Worm (Caenorhabditis elegans): Measurements from ENCODE around the gene irld-8.

Gene irld-8

DNA sequence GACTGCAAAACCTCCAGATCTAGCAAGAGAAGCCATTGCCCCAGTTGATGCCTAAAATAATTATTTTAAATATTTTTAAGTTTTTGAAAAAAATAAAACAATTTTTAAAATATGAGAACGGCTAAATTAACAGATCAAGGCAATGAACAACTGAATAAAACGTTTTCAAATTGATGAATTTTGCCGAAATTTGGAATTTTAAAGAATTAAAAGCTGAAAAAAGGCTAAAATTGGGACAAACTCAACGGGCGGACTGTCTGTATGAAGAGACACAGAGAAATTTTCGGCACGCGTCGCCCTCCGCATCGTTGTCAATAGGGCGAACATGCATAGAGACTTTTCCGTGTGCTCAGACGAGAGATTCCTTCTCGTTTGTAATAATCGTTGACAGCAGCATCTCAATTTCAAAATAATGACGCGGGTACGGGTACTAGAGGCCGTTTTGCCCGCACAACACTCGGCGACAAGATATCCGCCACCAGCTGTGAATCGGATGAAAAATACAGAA, 20.5 kb downstream of the irld-8 start, which contains the start of the genes isp-1 and islo-1 (continued):
- no peak for TF ChIP-seq F55B11.4 (tag; optimal IDR thresholded peaks at IDR 0.05; ENCODE audit: borderline replicate concordance, insufficient read depth)
- TF ChIP-seq rpc-1 (optimal IDR thresholded peaks at IDR 0.05), result no peak
- no peak for TF ChIP-seq rpc-1 (tag; optimal IDR thresholded peaks at IDR 0.05)
- no peak for TF ChIP-seq ztf-26 (tag; optimal IDR thresholded peaks at IDR 0.05)
- TF ChIP-seq ceh-100 (GFP tag; IDR thresholded peaks at IDR 0.05), result no peak
- no peak for TF ChIP-seq snpc-3.4 (tag; optimal IDR thresholded peaks at IDR 0.05)
- TF ChIP-seq B0019.2 (GFP tag; conservative IDR thresholded peaks at IDR 0.05), result no peak
- TF ChIP-seq ekl-4 (GFP tag; IDR thresholded peaks at IDR 0.05), result no peak
- TF ChIP-seq athp-1 (tag; optimal IDR thresholded peaks at IDR 0.05), result no peak
- TF ChIP-seq zfh-2 (GFP tag; conservative IDR thresholded peaks at IDR 0.05), result no peak
- TF ChIP-seq mel-28 (tag; optimal IDR thresholded peaks at IDR 0.05; ENCODE audit: borderline replicate concordance), result no peak
- TF ChIP-seq tbx-9 (tag; optimal IDR thresholded peaks at IDR 0.05; ENCODE audit: borderline replicate concordance), result no peak
- TF ChIP-seq dpff-1 (tag; optimal IDR thresholded peaks at IDR 0.05), result no peak
- TF ChIP-seq unc-130 (GFP tag; optimal IDR thresholded peaks at IDR 0.05), result no peak
- TF ChIP-seq unc-62 (GFP tag; optimal IDR thresholded peaks at IDR 0.05), result no peak
- TF ChIP-seq hsf-1 (GFP tag; IDR thresholded peaks at IDR 0.05), result no peak
- no peak for TF ChIP-seq snpc-1.1 (tag; optimal IDR thresholded peaks at IDR 0.05; ENCODE audit: insufficient read depth)
- no peak for TF ChIP-seq attf-3 (GFP tag; conservative IDR thresholded peaks at IDR 0.05)
- no peak for TF ChIP-seq ztf-18 (tag; optimal IDR thresholded peaks at IDR 0.05)
- TF ChIP-seq madf-3 (GFP tag; IDR thresholded peaks at IDR 0.05), result peak; percentile 92
- TF ChIP-seq hrde-1 (tag; optimal IDR thresholded peaks at IDR 0.05; ENCODE audit: borderline replicate concordance), result no peak
- peak; percentile 81 for TF ChIP-seq mcd-1 (GFP tag; IDR thresholded peaks at IDR 0.05)
- no peak for TF ChIP-seq mxl-1 (tag; optimal IDR thresholded peaks at IDR 0.05)
- no peak for TF ChIP-seq gei-17 (GFP tag; optimal IDR thresholded peaks at IDR 0.05)
- no peak for TF ChIP-seq attf-6 (GFP tag; IDR thresholded peaks at IDR 0.05)
- TF ChIP-seq zim-3 (tag; optimal IDR thresholded peaks at IDR 0.05), result no peak
- no peak for TF ChIP-seq C06A6.2 (GFP tag; conservative IDR thresholded peaks at IDR 0.05)
- TF ChIP-seq lin-26 (GFP tag; IDR thresholded peaks at IDR 0.05), result no peak
- TF ChIP-seq egl-18 (GFP tag; IDR thresholded peaks at IDR 0.05), result no peak
- TF ChIP-seq Y79H2A.3 (GFP tag; conservative IDR thresholded peaks at IDR 0.05), result no peak
- TF ChIP-seq T26A5.8 (tag; optimal IDR thresholded peaks at IDR 0.05), result no peak
- TF ChIP-seq F37B4.10 (GFP tag; IDR thresholded peaks at IDR 0.05), result no peak
- no peak for TF ChIP-seq egrh-3 (GFP tag; IDR thresholded peaks at IDR 0.05)
- TF ChIP-seq F49E8.2 (tag; optimal IDR thresholded peaks at IDR 0.05; ENCODE audit: insufficient read depth), result peak; percentile 1
- TF ChIP-seq lsy-27 (tag; optimal IDR thresholded peaks at IDR 0.05; ENCODE audit: borderline replicate concordance, insufficient read depth), result no peak
- TF ChIP-seq T07F8.4 (tag; optimal IDR thresholded peaks at IDR 0.05), result no peak
- no peak for TF ChIP-seq tlf-1 (GFP tag; optimal IDR thresholded peaks at IDR 0.05)
- TF ChIP-seq nhr-120 (GFP tag; IDR thresholded peaks at IDR 0.05), result no peak
- TF ChIP-seq ceh-79 (tag; optimal IDR thresholded peaks at IDR 0.05), result no peak
- no peak for TF ChIP-seq rcor-1 (GFP tag; IDR thresholded peaks at IDR 0.05)
- no peak for TF ChIP-seq nfya-2 (GFP tag; IDR thresholded peaks at IDR 0.05)
- TF ChIP-seq rec-8 (tag; optimal IDR thresholded peaks at IDR 0.05), result no peak
- TF ChIP-seq K12H6.12 (tag; optimal IDR thresholded peaks at IDR 0.05), result peak; percentile 33
- no peak for TF ChIP-seq nhr-90 (tag; optimal IDR thresholded peaks at IDR 0.05)
- no peak for TF ChIP-seq C17E4.6 (GFP tag; IDR thresholded peaks at IDR 0.05)
- peak; percentile 3 for TF ChIP-seq lsl-1 (GFP tag; optimal IDR thresholded peaks at IDR 0.05)
- TF ChIP-seq F23B12.7 (tag; optimal IDR thresholded peaks at IDR 0.05; ENCODE audit: insufficient read depth), result peak; percentile 67
- no peak for TF ChIP-seq ceh-40 (GFP tag; IDR thresholded peaks at IDR 0.05)
- TF ChIP-seq F22D6.2 (tag; optimal IDR thresholded peaks at IDR 0.05), result no peak
